Worm (Caenorhabditis elegans): Measurements from ENCODE around the gene R04A9.7.
"Not testable (repeated sequence)": the region's sequence is repeated elsewhere in the genome, so short reads cannot be mapped to it uniquely, and the experiment has no call there.

DNA sequence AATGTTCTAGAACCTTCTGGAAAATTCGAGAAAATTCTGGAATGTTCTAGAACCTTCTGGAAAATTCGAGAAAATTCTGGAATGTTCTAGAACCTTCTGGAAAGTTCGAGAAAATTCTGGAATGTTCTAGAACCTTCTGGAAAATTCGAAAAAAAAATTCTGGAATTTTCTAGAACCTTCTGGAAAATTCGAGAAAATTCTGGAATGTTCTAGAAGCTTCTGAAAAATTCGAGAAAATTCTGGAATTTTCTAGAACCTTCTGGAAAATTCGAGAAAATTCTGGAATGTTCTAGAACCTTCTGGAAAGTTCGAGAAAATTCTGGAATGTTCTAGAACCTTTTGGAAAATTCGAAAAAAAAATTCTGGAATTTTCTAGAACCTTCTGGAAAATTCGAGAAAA is 48.7 kb upstream of the R04A9.7 start:
- TF ChIP-seq lin-29 (GFP tag; IDR thresholded peaks at IDR 0.05); nhr-76 (tag; optimal IDR thresholded peaks at IDR 0.05); snpc-4 (tag; optimal IDR thresholded peaks at IDR 0.05); unc-62 (GFP tag; optimal IDR thresholded peaks at IDR 0.05 in 1 of 2); unc-62 (tag; optimal IDR thresholded peaks at IDR 0.05); ama-1 (optimal IDR thresholded peaks at IDR 0.05); mep-1 (tag; optimal IDR thresholded peaks at IDR 0.05); lin-39 (tag; optimal IDR thresholded peaks at IDR 0.05); egl-27 (tag; optimal IDR thresholded peaks at IDR 0.05): not testable (repeated sequence)
